Worm (Caenorhabditis elegans) whole organism, L2 larva: ENCODE measurements around the gene Y67H2A.10.

Experiments
- aly-2 ChIP-seq: fragments of 150-350 bp; optimal IDR thresholded peaks from 2 replicates; lab custom pipeline; 2014; ENCODE audit warnings: missing biosample characterization, missing genetic modification characterization
- ama-1 ChIP-seq: fragments of 150-350 bp; optimal IDR thresholded peaks from 2 replicates; lab custom pipeline; 2018; ENCODE audit warnings: inconsistent platforms
- elt-1 ChIP-seq: fragments of 150-350 bp; optimal IDR thresholded peaks from 2 replicates; lab custom pipeline; 2014; ENCODE audit warnings: missing biosample characterization, missing genetic modification characterization
- gmeb-1 ChIP-seq: fragments of 150-350 bp; optimal IDR thresholded peaks from 2 replicates; lab custom pipeline; 2014; ENCODE audit warnings: missing biosample characterization, missing genetic modification characterization
- lin-13 ChIP-seq: fragments of 150-350 bp; optimal IDR thresholded peaks from 2 replicates; lab custom pipeline; 2014; ENCODE audit warnings: missing biosample characterization, missing genetic modification reagents, missing genetic modification characterization
- mab-5 ChIP-seq: fragments of 150-350 bp; optimal IDR thresholded peaks from 2 replicates; lab custom pipeline; 2014; ENCODE audit warnings: missing biosample characterization, missing genetic modification characterization
- mdl-1 ChIP-seq, 2 experiments: fragments of 150-350 bp in 1 of 2; sonication (generic microtip) in 1 of 2; optimal IDR thresholded peaks; 2 replicates each; lab custom pipeline; 2017; ENCODE audit warnings: missing biosample characterization in 2 of 2, missing genetic modification characterization in 2 of 2
- nhr-237 ChIP-seq: fragments of 150-350 bp; optimal IDR thresholded peaks from 2 replicates; lab custom pipeline; 2014; ENCODE audit warnings: missing biosample characterization, missing genetic modification characterization
- nhr-6 ChIP-seq: fragments of 150-350 bp; optimal IDR thresholded peaks from 2 replicates; lab custom pipeline; 2014; ENCODE audit warnings: missing biosample characterization, missing genetic modification characterization
- peb-1 ChIP-seq: fragments of 150-350 bp; optimal IDR thresholded peaks from 2 replicates; lab custom pipeline; 2014; ENCODE audit warnings: missing biosample characterization, missing genetic modification characterization
- sma-9 ChIP-seq, 2 experiments: fragments of 150-350 bp in 1 of 2; sonication (generic microtip) in 1 of 2; optimal IDR thresholded peaks; 2 replicates each; lab custom pipeline; 2014 to 2016; ENCODE audit warnings: missing genetic modification characterization in 2 of 2, mild to moderate bottlenecking in 1 of 2, missing biosample characterization in 1 of 2, missing compliant biosample characterization in 1 of 2, missing genetic modification reagents in 1 of 2, moderate library complexity in 1 of 2
- snpc-4 ChIP-seq: fragments of 150-350 bp; optimal IDR thresholded peaks from 2 replicates; lab custom pipeline; 2014; ENCODE audit warnings: missing biosample characterization, missing genetic modification characterization
- unc-39 ChIP-seq: fragments of 150-350 bp; optimal IDR thresholded peaks from 2 replicates; lab custom pipeline; 2014; ENCODE audit warnings: missing biosample characterization, missing genetic modification characterization
- ztf-4 ChIP-seq: fragments of 150-350 bp; optimal IDR thresholded peaks from 2 replicates; lab custom pipeline; 2014; ENCODE audit warnings: missing biosample characterization, missing genetic modification characterization

- no peak for TF ChIP-seq snpc-4 (tag; lab: Kevin White, UChicago)
- TF ChIP-seq elt-1 (tag; lab: Kevin White, UChicago): no peak
- TF ChIP-seq aly-2 (tag; lab: Kevin White, UChicago): no peak
- no peak for TF ChIP-seq nhr-237
- TF ChIP-seq mdl-1 (tag; optimal IDR thresholded peaks at IDR 0.05; lab: Kevin White, UChicago): no peak
- TF ChIP-seq peb-1 (tag; lab: Kevin White, UChicago): no peak
- TF ChIP-seq ama-1 (lab: Kevin White, UChicago): no peak
- no peak for TF ChIP-seq nhr-6 (tag; lab: Kevin White, UChicago)
- no peak for TF ChIP-seq mab-5 (tag; lab: Kevin White, UChicago)
- no peak for TF ChIP-seq lin-13 (GFP tag; lab: Kevin White, UChicago)
- no peak for TF ChIP-seq gmeb-1 (tag; lab: Kevin White, UChicago)
- no peak for TF ChIP-seq ztf-4 (tag; lab: Kevin White, UChicago)
- TF ChIP-seq sma-9 (GFP tag; optimal IDR thresholded peaks at IDR 0.05; lab: Kevin White, UChicago): no peak
- no peak for TF ChIP-seq sma-9 (tag; optimal IDR thresholded peaks at IDR 0.05; lab: Kevin White, UChicago)
- no peak for TF ChIP-seq unc-39 (tag; lab: Kevin White, UChicago)
Observed at ce11 chrIV:13236485-13236884, 52.8 kb downstream of the Y67H2A.10 start, which contains the start of gene pwp-1.
